Worm (Caenorhabditis elegans): ENCODE data around the gene ints-13.
A peak's percentile ranks its signal among the peaks of the same experiment; 100 is the strongest.

The ints-13 gene

ce11 chrIV:247494-247893, 10.2 kb upstream of the ints-13 start:
- peak; percentile 51 for TF ChIP-seq nhr-19 (GFP tag; conservative IDR thresholded peaks at IDR 0.05)
- no peak for TF ChIP-seq pax-3 (tag; optimal IDR thresholded peaks at IDR 0.05)
- TF ChIP-seq tlp-1 (tag; optimal IDR thresholded peaks at IDR 0.05), result no peak
- no peak for TF ChIP-seq efl-3 (GFP tag; optimal IDR thresholded peaks at IDR 0.05)
- TF ChIP-seq sptf-1 (tag; optimal IDR thresholded peaks at IDR 0.05), result no peak
- TF ChIP-seq hpl-2 (GFP tag; optimal IDR thresholded peaks at IDR 0.05), result peak; percentile 2
- TF ChIP-seq snu-23 (GFP tag; optimal IDR thresholded peaks at IDR 0.05), result peak; percentile 64
- TF ChIP-seq nhr-76 (tag; optimal IDR thresholded peaks at IDR 0.05), result no peak
- peak; percentile 89 for TF ChIP-seq blmp-1 (tag; optimal IDR thresholded peaks at IDR 0.05)
- TF ChIP-seq nhr-20 (tag; optimal IDR thresholded peaks at IDR 0.05), result peak; percentile 73
- peak; percentile 64 for TF ChIP-seq vab-15 (tag; optimal IDR thresholded peaks at IDR 0.05)
- peak; percentile 32 for TF ChIP-seq C16A3.4 (tag; optimal IDR thresholded peaks at IDR 0.05)
- TF ChIP-seq nhr-237 (tag; optimal IDR thresholded peaks at IDR 0.05), result no peak
- peak in 1 of 2 experiments; percentile 7 for TF ChIP-seq efl-1 (optimal IDR thresholded peaks at IDR 0.05)
- TF ChIP-seq efl-1 (GFP tag; optimal IDR thresholded peaks at IDR 0.05 in 1 of 2), result peak in 1 of 2 experiments; percentile 84
- peak; percentile 43; the same call in 1 of the 2 replicates for TF ChIP-seq grh-1 (GFP tag; IDR thresholded peaks at IDR 0.05)
- no peak for TF ChIP-seq nhr-11 (tag; optimal IDR thresholded peaks at IDR 0.05)
- TF ChIP-seq tbx-2 (tag; optimal IDR thresholded peaks at IDR 0.05), result peak; percentile 50
- no peak for TF ChIP-seq irx-1 (tag; optimal IDR thresholded peaks at IDR 0.05)
- TF ChIP-seq nhr-47 (tag; optimal IDR thresholded peaks at IDR 0.05), result peak; percentile 44
- TF ChIP-seq hlh-4 (tag; optimal IDR thresholded peaks at IDR 0.05), result no peak
- TF ChIP-seq dpl-1 (GFP tag; optimal IDR thresholded peaks at IDR 0.05), result peak in 2 of 3 experiments; percentile 8 to 38
- peak; percentile 78 for TF ChIP-seq nhr-71 (tag; optimal IDR thresholded peaks at IDR 0.05)
- TF ChIP-seq unc-98 (GFP tag; IDR thresholded peaks at IDR 0.05), result no peak
- TF ChIP-seq nhr-90 (tag; optimal IDR thresholded peaks at IDR 0.05; ENCODE audit: poor library complexity), result peak; percentile 67
- no peak for TF ChIP-seq mef-2 (tag; optimal IDR thresholded peaks at IDR 0.05)
- peak; percentile 32 for TF ChIP-seq unc-130 (tag; optimal IDR thresholded peaks at IDR 0.05)
- no peak for TF ChIP-seq C34B4.2 (tag; optimal IDR thresholded peaks at IDR 0.05)
- TF ChIP-seq elt-3 (tag; optimal IDR thresholded peaks at IDR 0.05), result peak in 3 of 6 experiments; percentile 35 to 98 (median 92)
- TF ChIP-seq snpc-4 (tag; optimal IDR thresholded peaks at IDR 0.05), result no peak
- no peak for TF ChIP-seq ztf-4 (tag; optimal IDR thresholded peaks at IDR 0.05)
- no peak for TF ChIP-seq fkh-8 (tag; optimal IDR thresholded peaks at IDR 0.05)
- TF ChIP-seq lsy-2 (tag; optimal IDR thresholded peaks at IDR 0.05), result peak; percentile 13 to 62
- peak; percentile 67 for TF ChIP-seq lin-14 (GFP tag; optimal IDR thresholded peaks at IDR 0.05)
- peak; percentile 1 for TF ChIP-seq rnt-1 (tag; optimal IDR thresholded peaks at IDR 0.05)
- peak in 1 of 2 experiments; percentile 93 for TF ChIP-seq mdl-1 (tag; optimal IDR thresholded peaks at IDR 0.05)
- TF ChIP-seq lin-35 (GFP tag; optimal IDR thresholded peaks at IDR 0.05), result peak in 1 of 2 experiments; percentile 76
- TF ChIP-seq nhr-85 (tag), result peak; percentile 94

ce11 chrIV:244843-245242, 7.6 kb upstream of the ints-13 start, which contains the start of gene aass-1:
Gene aass-1, plus strand, starts transcription at chrIV:245143.
- TF ChIP-seq nhr-237 (tag; optimal IDR thresholded peaks at IDR 0.05) (no peak), xbp-1 (tag; optimal IDR thresholded peaks at IDR 0.05) (no peak), hlh-17 (GFP tag; optimal IDR thresholded peaks at IDR 0.05; ENCODE audit: borderline replicate concordance) (no peak), nhr-71 (tag; optimal IDR thresholded peaks at IDR 0.05) (no peak), dsc-1 (tag; optimal IDR thresholded peaks at IDR 0.05) (no peak), ztf-11 (tag; optimal IDR thresholded peaks at IDR 0.05) (no peak), dpl-1 (GFP tag; optimal IDR thresholded peaks at IDR 0.05) (no peak), sup-37 (GFP tag; optimal IDR thresholded peaks at IDR 0.05) (no peak), pax-3 (tag; optimal IDR thresholded peaks at IDR 0.05) (no peak), fkh-4 (tag; optimal IDR thresholded peaks at IDR 0.05; ENCODE audit: borderline replicate concordance) (no peak), unc-62 (GFP tag; optimal IDR thresholded peaks at IDR 0.05) (no peak), rnt-1 (tag; optimal IDR thresholded peaks at IDR 0.05) (no peak), hlh-4 (tag; optimal IDR thresholded peaks at IDR 0.05) (no peak), lin-13 (GFP tag; optimal IDR thresholded peaks at IDR 0.05) (no peak)
